Worm (Caenorhabditis elegans) whole organism, late embryonic: Measurements from ENCODE around the gene irld-55.

Source experiments
- C38D4.7 ChIP-seq: fragments of 200-800 bp; sonication (Bioruptor generic); optimal IDR thresholded peaks from 2 replicates; lab custom pipeline; 2018; ENCODE audit warnings: mild to moderate bottlenecking, missing genetic modification characterization, moderate library complexity, missing compliant biosample characterization
- F13H6.1 ChIP-seq: sonication (generic microtip); optimal IDR thresholded peaks from 2 replicates; lab custom pipeline; 2016; ENCODE audit warnings: missing genetic modification characterization, missing compliant biosample characterization
- K02D7.2 ChIP-seq: sonication (generic microtip); optimal IDR thresholded peaks from 2 replicates; lab custom pipeline; 2017; ENCODE audit warnings: mild to moderate bottlenecking, missing genetic modification characterization, missing compliant biosample characterization
- K09A11.1 ChIP-seq: sonication (generic microtip); optimal IDR thresholded peaks from 2 replicates; lab custom pipeline; 2017; ENCODE audit warnings: antibody characterized with exemption, mild to moderate bottlenecking, missing genetic modification characterization, missing compliant biosample characterization; ENCODE audit not compliant: insufficient read depth
- Y22D7AL.16 ChIP-seq: sonication (generic microtip); optimal IDR thresholded peaks from 2 replicates; lab custom pipeline; 2016; ENCODE audit warnings: missing genetic modification characterization, missing compliant biosample characterization
- ahr-1 ChIP-seq: sonication (generic microtip); optimal IDR thresholded peaks from 2 replicates; lab custom pipeline; 2016; ENCODE audit warnings: missing genetic modification characterization, missing compliant biosample characterization
- ceh-14 ChIP-seq: sonication (generic microtip); optimal IDR thresholded peaks from 2 replicates; lab custom pipeline; 2016; ENCODE audit warnings: missing genotype, missing genetic modification characterization, missing compliant biosample characterization
- ceh-19 ChIP-seq: fragments of 200-800 bp; sonication (Bioruptor generic); optimal IDR thresholded peaks from 2 replicates; lab custom pipeline; 2018; ENCODE audit warnings: mild to moderate bottlenecking, missing genetic modification characterization, missing compliant biosample characterization
- ceh-22 ChIP-seq: sonication (generic microtip); optimal IDR thresholded peaks from 2 replicates; lab custom pipeline; 2017; ENCODE audit warnings: missing biosample characterization, missing genetic modification characterization
- ceh-24 ChIP-seq: sonication (generic microtip); optimal IDR thresholded peaks from 2 replicates; lab custom pipeline; 2016; ENCODE audit warnings: mild to moderate bottlenecking, missing genetic modification characterization, missing compliant biosample characterization
- ceh-30 ChIP-seq: fragments of 150-350 bp; optimal IDR thresholded peaks from 2 replicates; lab custom pipeline; 2014; ENCODE audit warnings: missing biosample characterization, missing genetic modification characterization
- ceh-31 ChIP-seq: sonication (generic microtip); optimal IDR thresholded peaks from 2 replicates; lab custom pipeline; 2016; ENCODE audit warnings: missing genetic modification characterization, missing compliant biosample characterization
- ceh-34 ChIP-seq: sonication (generic microtip); optimal IDR thresholded peaks from 2 replicates; lab custom pipeline; 2016; ENCODE audit warnings: mild to moderate bottlenecking, missing genetic modification characterization, missing compliant biosample characterization
- ceh-45 ChIP-seq: fragments of 200-800 bp; sonication (Bioruptor generic); IDR thresholded peaks from 2 replicates; pipeline ENCODE4 v1.3.6; 2022; ENCODE audit warnings: missing genetic modification reagents, missing genetic modification characterization, missing compliant biosample characterization
- ceh-6 ChIP-seq: fragments of 200-800 bp; sonication (Bioruptor generic); optimal IDR thresholded peaks from 2 replicates; lab custom pipeline; 2018; ENCODE audit warnings: mild to moderate bottlenecking, missing genetic modification characterization, missing compliant biosample characterization
- che-1 ChIP-seq: sonication (generic microtip); optimal IDR thresholded peaks from 2 replicates; lab custom pipeline; 2016; ENCODE audit warnings: mild to moderate bottlenecking, missing genetic modification characterization, missing compliant biosample characterization
- dmd-4 ChIP-seq: sonication (generic microtip); optimal IDR thresholded peaks from 2 replicates; lab custom pipeline; 2016; ENCODE audit warnings: borderline replicate concordance, missing genetic modification characterization, missing compliant biosample characterization
- dve-1 ChIP-seq: sonication (generic microtip); optimal IDR thresholded peaks from 2 replicates; lab custom pipeline; 2017; ENCODE audit warnings: antibody characterized with exemption, mild to moderate bottlenecking, missing genetic modification characterization, missing compliant biosample characterization
- ets-4 ChIP-seq: sonication (generic microtip); optimal IDR thresholded peaks from 2 replicates; lab custom pipeline; 2016; ENCODE audit warnings: missing genetic modification characterization, missing compliant biosample characterization
- eyg-1 ChIP-seq: sonication (generic microtip); optimal IDR thresholded peaks from 2 replicates; lab custom pipeline; 2016; ENCODE audit warnings: missing genotype, missing genetic modification characterization, missing compliant biosample characterization
- fkh-10 ChIP-seq: fragments of 150-350 bp; optimal IDR thresholded peaks from 2 replicates; lab custom pipeline; 2014; ENCODE audit warnings: missing biosample characterization, missing genetic modification reagents, missing genetic modification characterization
- fkh-6 ChIP-seq: sonication (generic microtip); optimal IDR thresholded peaks from 2 replicates; lab custom pipeline; 2016; ENCODE audit warnings: missing genetic modification characterization, missing compliant biosample characterization
- hlh-13 ChIP-seq: fragments of 200-800 bp; sonication (Bioruptor generic); optimal IDR thresholded peaks from 2 replicates; lab custom pipeline; 2018; ENCODE audit warnings: mild to moderate bottlenecking, missing genetic modification characterization, missing compliant biosample characterization
- hlh-15 ChIP-seq: sonication (generic microtip); optimal IDR thresholded peaks from 2 replicates; lab custom pipeline; 2016; ENCODE audit warnings: missing genetic modification characterization, missing compliant biosample characterization
- hlh-30 ChIP-seq: sonication (generic microtip); optimal IDR thresholded peaks from 2 replicates; lab custom pipeline; 2017; ENCODE audit warnings: antibody characterized with exemption, missing genetic modification characterization, missing compliant biosample characterization; ENCODE audit not compliant: insufficient read depth
- lim-6 ChIP-seq: sonication (generic microtip); optimal IDR thresholded peaks from 2 replicates; lab custom pipeline; 2016; ENCODE audit warnings: missing genetic modification characterization, missing compliant biosample characterization
- lin-11 ChIP-seq: fragments of 200-800 bp; sonication (Bioruptor generic); optimal IDR thresholded peaks from 2 replicates; lab custom pipeline; 2018; ENCODE audit warnings: mild to moderate bottlenecking, missing genetic modification characterization, missing compliant biosample characterization
- madf-2 ChIP-seq: sonication (generic microtip); optimal IDR thresholded peaks from 2 replicates; lab custom pipeline; 2017; ENCODE audit warnings: missing genetic modification characterization, missing compliant biosample characterization
- nhr-232 ChIP-seq: sonication (generic microtip); optimal IDR thresholded peaks from 2 replicates; lab custom pipeline; 2016; ENCODE audit warnings: missing genetic modification characterization, missing compliant biosample characterization
- odd-2 ChIP-seq: sonication (generic microtip); optimal IDR thresholded peaks from 2 replicates; lab custom pipeline; 2017; ENCODE audit warnings: antibody characterized with exemption, mild to moderate bottlenecking, missing genetic modification characterization, missing compliant biosample characterization
- pat-9 ChIP-seq: fragments of 200-800 bp; sonication (Bioruptor generic); optimal IDR thresholded peaks from 2 replicates; lab custom pipeline; 2018; ENCODE audit warnings: mild to moderate bottlenecking, missing genetic modification characterization, moderate library complexity, missing compliant biosample characterization
- pax-1 ChIP-seq: fragments of 150-350 bp; optimal IDR thresholded peaks from 2 replicates; lab custom pipeline; 2014; ENCODE audit warnings: missing biosample characterization, missing genetic modification characterization
- pha-2 ChIP-seq: sonication (generic microtip); optimal IDR thresholded peaks from 2 replicates; lab custom pipeline; 2017; ENCODE audit warnings: mild to moderate bottlenecking, missing genetic modification characterization, missing compliant biosample characterization
- pha-4 ChIP-seq: fragments of 150-350 bp; optimal IDR thresholded peaks from 2 replicates; lab custom pipeline; 2018; ENCODE audit warnings: missing biosample characterization, missing genetic modification reagents, missing genetic modification characterization
- pros-1 ChIP-seq: fragments of 150-350 bp; optimal IDR thresholded peaks from 2 replicates; lab custom pipeline; 2014; ENCODE audit warnings: missing biosample characterization, missing genetic modification reagents, missing genetic modification characterization
- ref-2 ChIP-seq: sonication (generic microtip); optimal IDR thresholded peaks from 2 replicates; lab custom pipeline; 2016; ENCODE audit warnings: missing genetic modification characterization, missing compliant biosample characterization
- sdc-2 ChIP-seq: sonication (generic microtip); optimal IDR thresholded peaks from 2 replicates; lab custom pipeline; 2016; ENCODE audit warnings: missing genotype, missing genetic modification characterization, missing compliant biosample characterization
- sox-2 ChIP-seq: fragments of 200-800 bp; sonication (Bioruptor generic); IDR thresholded peaks from 2 replicates; pipeline ENCODE4 v1.3.6; 2022; ENCODE audit warnings: missing genetic modification reagents, missing genetic modification characterization, missing compliant biosample characterization
- sox-4 ChIP-seq: sonication (generic microtip); optimal IDR thresholded peaks from 2 replicates; lab custom pipeline; 2017; ENCODE audit warnings: mild to moderate bottlenecking, missing genetic modification characterization, inconsistent platforms, missing compliant biosample characterization
- syd-9 ChIP-seq: sonication (generic microtip); optimal IDR thresholded peaks from 2 replicates; lab custom pipeline; 2016; ENCODE audit warnings: mild to moderate bottlenecking, missing genetic modification characterization, moderate library complexity, missing compliant biosample characterization
- tbx-2 ChIP-seq: sonication (generic microtip); optimal IDR thresholded peaks from 2 replicates; lab custom pipeline; 2016; ENCODE audit warnings: missing genetic modification characterization, missing compliant biosample characterization
- ttx-3 ChIP-seq: sonication (generic microtip); optimal IDR thresholded peaks from 2 replicates; lab custom pipeline; 2016; ENCODE audit warnings: missing genetic modification reagents, missing genetic modification characterization, missing compliant biosample characterization
- unc-3 ChIP-seq, 2 experiments: fragments of 200-800 bp in 1 of 2; sonication (Bioruptor generic) in 1 of 2; sonication (generic microtip) in 1 of 2; conservative IDR thresholded peaks in 1 of 2; optimal IDR thresholded peaks in 1 of 2; 2 replicates each; pipeline versions ENCODE4 v1.3.6 to Lab custom; 2016 to 2022; ENCODE audit warnings: missing compliant biosample characterization in 2 of 2, missing genetic modification characterization in 2 of 2, missing genetic modification reagents in 1 of 2
- unc-55 ChIP-seq: sonication (generic microtip); optimal IDR thresholded peaks from 2 replicates; lab custom pipeline; 2017; ENCODE audit warnings: missing biosample characterization, missing genetic modification reagents, missing genetic modification characterization
- zip-5 ChIP-seq: sonication (generic microtip); optimal IDR thresholded peaks from 2 replicates; lab custom pipeline; 2016; ENCODE audit warnings: missing genetic modification characterization, missing compliant biosample characterization
- ztf-16 ChIP-seq: sonication (generic microtip); optimal IDR thresholded peaks from 2 replicates; lab custom pipeline; 2017; ENCODE audit warnings: missing genetic modification characterization, missing compliant biosample characterization

irld-55 gene

DNA sequence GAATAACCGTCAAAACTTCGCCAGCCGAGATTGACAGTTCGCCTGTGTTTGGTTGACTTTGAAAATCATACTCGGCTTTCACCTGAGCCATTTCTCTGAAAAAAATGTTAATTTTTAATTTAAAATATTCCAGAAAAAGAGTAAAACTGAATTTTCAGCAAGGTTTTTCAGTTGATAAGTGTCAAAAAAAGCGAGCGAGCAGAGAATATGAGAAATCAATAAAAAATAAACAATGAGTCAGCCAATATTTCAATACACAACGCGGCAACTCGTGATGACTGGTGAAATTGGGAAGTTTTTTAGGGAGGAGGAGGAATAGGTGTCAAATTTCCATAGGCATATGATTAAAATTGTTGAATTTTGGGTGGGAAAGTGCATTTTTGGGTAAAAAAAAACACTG lies 49.8 kb downstream of the irld-55 start, which contains the start of gene lst-4:
TSS of gene lst-4 (minus strand) at position 101 of the 400 bp plus-strand sequence.
- no peak for TF ChIP-seq ceh-31 (tag; lab: Kevin White, UChicago)
- no peak for TF ChIP-seq che-1
- no peak for TF ChIP-seq pha-2 (tag; lab: Kevin White, UChicago)
- peak; percentile 14 for TF ChIP-seq ceh-34 (tag; lab: Kevin White, UChicago)
- no peak for TF ChIP-seq unc-3 (GFP tag; conservative IDR thresholded peaks at IDR 0.05; lab: Robert Waterston, UW)
- TF ChIP-seq unc-3 (tag; optimal IDR thresholded peaks at IDR 0.05; lab: Kevin White, UChicago): no peak

DNA sequence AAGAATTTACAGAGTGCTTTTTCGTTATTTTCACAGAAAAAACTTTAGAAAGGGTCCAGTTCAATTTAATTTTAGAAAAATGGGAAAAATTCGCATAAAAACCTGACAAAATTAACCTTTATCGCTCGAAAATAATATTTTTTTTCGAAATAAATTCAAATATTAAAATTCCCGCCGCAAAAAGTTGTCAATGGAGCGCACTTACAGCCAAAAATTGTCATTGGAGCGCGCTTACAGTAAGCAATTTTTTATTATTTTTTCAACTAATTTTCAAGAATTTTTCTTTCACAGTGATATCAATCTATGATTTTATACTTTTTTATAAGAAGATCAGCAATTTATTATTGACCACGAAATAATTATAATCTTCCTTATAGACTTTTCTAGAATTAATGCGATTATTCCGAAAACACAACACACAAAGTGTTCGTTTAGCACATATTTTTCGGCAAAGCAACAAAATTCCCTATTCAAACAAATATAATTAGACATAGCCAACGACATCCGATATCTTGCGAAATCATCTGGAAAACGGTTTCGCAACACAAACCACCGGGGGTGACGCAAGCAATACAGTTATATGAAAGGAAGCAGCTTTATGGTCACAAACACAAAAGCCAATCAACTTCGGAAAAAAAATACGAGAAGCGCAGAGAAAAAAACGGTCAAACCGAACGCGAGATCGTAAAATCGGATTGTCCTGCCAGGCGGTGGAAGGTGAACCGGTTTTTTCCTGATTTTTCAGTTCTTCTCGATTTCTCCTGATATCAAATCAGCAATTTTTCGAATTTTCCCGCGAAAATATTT lies 50.4 kb downstream of the irld-55 start:
- TF ChIP-seq pha-4 (tag; lab: Kevin White, UChicago) (no peak), ceh-14 (tag; lab: Kevin White, UChicago) (peak; percentile 4)
- TF ChIP-seq, all 69 proteins: peak for 1

DNA sequence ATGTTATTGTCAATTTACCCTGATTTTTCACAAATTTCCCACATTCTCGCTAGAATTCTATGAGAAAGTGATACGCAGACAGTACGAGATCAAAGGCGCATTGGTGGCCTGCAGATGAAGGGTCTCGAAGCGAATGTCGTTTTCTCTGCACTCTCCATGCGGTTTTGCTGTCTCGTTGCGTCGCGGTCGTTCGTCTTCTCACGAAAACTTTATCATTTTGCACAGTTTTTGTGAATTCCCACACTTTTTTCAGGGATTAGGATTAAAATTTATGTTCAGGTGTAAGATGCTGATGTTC lies 50.9 kb downstream of the irld-55 start:
- TF ChIP-seq hlh-13 (GFP tag; lab: Kevin White, UChicago): no peak
- TF ChIP-seq hlh-30 (tag; lab: Kevin White, UChicago): no peak
- TF ChIP-seq Y22D7AL.16 (tag; lab: Kevin White, UChicago): no peak
- TF ChIP-seq ceh-14 (tag; lab: Kevin White, UChicago): no peak
- no peak for TF ChIP-seq odd-2
- TF ChIP-seq ceh-24: no peak
- no peak for TF ChIP-seq ahr-1
- TF ChIP-seq ref-2 (tag; lab: Kevin White, UChicago): peak; percentile 11
- TF ChIP-seq hlh-15 (tag; lab: Kevin White, UChicago): no peak
- TF ChIP-seq lim-6 (tag; lab: Kevin White, UChicago): no peak
- no peak for TF ChIP-seq lin-11 (tag; lab: Kevin White, UChicago)
- TF ChIP-seq C38D4.7 (GFP tag; lab: Kevin White, UChicago): no peak
- TF ChIP-seq K09A11.1 (tag; lab: Kevin White, UChicago): no peak
- no peak for TF ChIP-seq pha-2 (tag; lab: Kevin White, UChicago)
- no peak for TF ChIP-seq zip-5 (tag; lab: Kevin White, UChicago)
- peak; percentile 45 for TF ChIP-seq ceh-31 (tag; lab: Kevin White, UChicago)
- no peak for TF ChIP-seq K02D7.2 (tag; lab: Kevin White, UChicago)
- TF ChIP-seq pat-9 (tag; lab: Kevin White, UChicago): no peak
- TF ChIP-seq fkh-10 (GFP tag; lab: Kevin White, UChicago): no peak
- TF ChIP-seq ceh-22 (tag; lab: Kevin White, UChicago): no peak
- no peak for TF ChIP-seq ceh-6
- no peak for TF ChIP-seq dve-1
- no peak for TF ChIP-seq syd-9
- TF ChIP-seq sox-4 (tag; lab: Kevin White, UChicago): no peak
- TF ChIP-seq ceh-19 (GFP tag; lab: Kevin White, UChicago): no peak
- TF ChIP-seq madf-2: no peak
- no peak for TF ChIP-seq sox-2 (GFP tag; lab: Robert Waterston, UW)
- no peak for TF ChIP-seq pha-4 (tag; lab: Kevin White, UChicago)
- TF ChIP-seq che-1: no peak
- no peak for TF ChIP-seq sdc-2 (tag; lab: Kevin White, UChicago)
- no peak for TF ChIP-seq ztf-16 (tag; lab: Kevin White, UChicago)
- no peak for TF ChIP-seq ets-4
- no peak for TF ChIP-seq F13H6.1 (tag; lab: Kevin White, UChicago)
- peak; percentile 63 for TF ChIP-seq pax-1
- no peak for TF ChIP-seq ceh-30 (tag; lab: Kevin White, UChicago)
- TF ChIP-seq tbx-2 (tag; lab: Kevin White, UChicago): peak; percentile 38
- peak; percentile 56 for TF ChIP-seq unc-55
- TF ChIP-seq fkh-6 (tag; lab: Kevin White, UChicago): no peak
- no peak for TF ChIP-seq nhr-232 (tag; lab: Kevin White, UChicago)
- peak; percentile 30 for TF ChIP-seq pros-1 (tag; lab: Kevin White, UChicago)
- no peak for TF ChIP-seq eyg-1 (tag; lab: Kevin White, UChicago)
- TF ChIP-seq ttx-3 (tag; lab: Kevin White, UChicago): no peak
- TF ChIP-seq dmd-4: no peak
- no peak for TF ChIP-seq ceh-45
